Worm (Caenorhabditis elegans): ENCODE data around the gene C02B8.7.

DNA sequence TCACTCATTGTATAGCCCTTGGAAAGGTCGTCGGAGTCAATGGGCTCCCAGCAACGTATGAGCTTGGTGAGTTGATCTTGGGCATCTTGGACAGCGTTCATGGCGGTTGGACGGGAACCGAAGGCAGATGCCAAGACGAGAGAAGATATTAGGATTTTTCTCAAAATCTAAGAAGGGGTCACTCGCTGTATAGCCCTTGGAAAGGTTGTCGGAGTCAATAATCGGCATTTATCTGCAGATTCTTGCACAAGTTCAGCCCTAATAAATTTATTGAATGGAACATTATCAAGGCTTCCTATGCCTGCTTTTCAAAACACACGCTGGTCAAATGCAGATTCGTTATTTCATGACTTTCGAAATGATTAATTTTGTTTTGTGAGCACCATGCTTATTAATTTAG, at the start of gene C02B8.7:
- TF ChIP-seq klf-2 (GFP tag; conservative IDR thresholded peaks at IDR 0.05) (no peak), ztf-29 (GFP tag; IDR thresholded peaks at IDR 0.05) (no peak), tab-1 (GFP tag; IDR thresholded peaks at IDR 0.05) (no peak), T22C8.4 (GFP tag; IDR thresholded peaks at IDR 0.05) (no peak), flt-1 (GFP tag; IDR thresholded peaks at IDR 0.05) (no peak), ztf-23 (GFP tag; IDR thresholded peaks at IDR 0.05) (no peak), med-1 (GFP tag; optimal IDR thresholded peaks at IDR 0.05; ENCODE audit: insufficient read depth) (no peak)
